Fruit fly (Drosophila melanogaster) whole organism, wandering third instar larva: ENCODE data around the gene REG.

Experiments used
- Abd-B ChIP-seq: fragments of >200 bp; optimal IDR thresholded peaks from 2 replicates; lab custom pipeline; 2017; ENCODE audit warnings: missing biosample characterization, missing genetic modification characterization
- HLH106 ChIP-seq: fragments of 200-800 bp; optimal IDR thresholded peaks from 3 replicates; lab custom pipeline; 2019; ENCODE audit warnings: missing biosample characterization, mild to moderate bottlenecking, missing genetic modification characterization, moderate library complexity
- Hr78 ChIP-seq: fragments of >200 bp; optimal IDR thresholded peaks from 2 replicates; lab custom pipeline; 2017; ENCODE audit warnings: missing biosample characterization, missing genetic modification characterization
- Jra ChIP-seq: sonication (Bioruptor generic); optimal IDR thresholded peaks from 2 replicates; lab custom pipeline; 2016; ENCODE audit warnings: missing biosample characterization, missing genetic modification characterization
- N ChIP-seq: fragments of >200 bp; optimal IDR thresholded peaks from 2 replicates; lab custom pipeline; 2018; ENCODE audit warnings: missing biosample characterization, missing external identifiers, missing genetic modification characterization
- Rel ChIP-seq, 2 experiments: fragments of 200-800 bp; sonication (Bioruptor generic) in 1 of 2; optimal IDR thresholded peaks; 2 replicates in 1 of 2; 3 replicates in 1 of 2; lab custom pipeline; 2016 to 2019; ENCODE audit warnings: mild to moderate bottlenecking in 2 of 2, missing biosample characterization in 2 of 2, missing genetic modification characterization in 2 of 2, moderate library complexity in 1 of 2
- Sp1 ChIP-seq: fragments of 200-800 bp; sonication (Bioruptor generic); optimal IDR thresholded peaks from 3 replicates; lab custom pipeline; 2019; ENCODE audit warnings: missing biosample characterization, mild to moderate bottlenecking, missing genetic modification characterization, moderate library complexity
- dsf ChIP-seq: sonication (Bioruptor generic); optimal IDR thresholded peaks from 2 replicates; lab custom pipeline; 2016; ENCODE audit warnings: missing biosample characterization, missing genetic modification characterization, borderline replicate concordance
- ey ChIP-seq: fragments of 200-800 bp; sonication (Bioruptor generic); optimal IDR thresholded peaks from 2 replicates; lab custom pipeline; 2016; ENCODE audit warnings: missing biosample characterization, missing genetic modification characterization
- fru ChIP-seq: fragments of 200-800 bp; sonication (Bioruptor generic); optimal IDR thresholded peaks from 3 replicates; lab custom pipeline; 2016; ENCODE audit warnings: missing biosample characterization, mild to moderate bottlenecking, missing genetic modification characterization
- psq ChIP-seq: fragments of 200-800 bp; sonication (Bioruptor generic); optimal IDR thresholded peaks from 3 replicates; lab custom pipeline; 2017; ENCODE audit warnings: missing biosample characterization, mild to moderate bottlenecking, missing genetic modification characterization, moderate library complexity
- usp ChIP-seq: fragments of >200 bp; optimal IDR thresholded peaks from 2 replicates; lab custom pipeline; 2017; ENCODE audit warnings: missing biosample characterization, missing genetic modification characterization

DNA sequence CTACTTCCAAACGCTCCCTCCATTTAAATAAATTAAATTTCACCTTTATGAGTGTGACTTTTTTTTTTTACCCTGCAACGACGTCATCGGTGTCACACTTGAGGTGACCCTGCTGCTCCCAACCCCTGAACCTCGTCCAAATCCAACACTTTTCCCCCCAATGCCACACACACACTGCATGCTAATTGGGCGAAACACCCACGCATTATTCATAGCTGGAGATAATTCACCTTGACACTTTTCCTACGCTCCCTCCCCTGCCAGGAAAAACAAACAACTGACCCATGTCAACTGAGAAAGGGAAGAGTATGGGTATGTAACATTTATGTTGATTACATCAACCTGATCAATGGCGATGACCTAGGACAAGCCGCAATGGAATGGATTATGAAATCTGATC lies 7.2 kb downstream of the REG start:
- TF ChIP-seq ey = no peak
- no peak for TF ChIP-seq Jra
- TF ChIP-seq N = no peak
- TF ChIP-seq Sp1 = no peak
- TF ChIP-seq dsf (GFP tag; lab: Kevin White, UChicago) = no peak
- no peak for TF ChIP-seq psq (GFP tag; lab: Kevin White, UChicago)
- no peak for TF ChIP-seq Rel (GFP tag; optimal IDR thresholded peaks at IDR 0.05; lab: Kevin White, UChicago)
- no peak for TF ChIP-seq Rel (tag; optimal IDR thresholded peaks at IDR 0.05; lab: Kevin White, UChicago)
- TF ChIP-seq Abd-B (GFP tag; lab: Kevin White, UChicago) = no peak
- no peak for TF ChIP-seq HLH106 (tag; lab: Kevin White, UChicago)
- TF ChIP-seq fru (GFP tag; lab: Kevin White, UChicago) = no peak
- TF ChIP-seq usp = no peak
- TF ChIP-seq Hr78 (GFP tag; lab: Kevin White, UChicago) = no peak
